Worm (Caenorhabditis elegans) whole organism, L4 larva: ENCODE results near the gene F21G4.6.

Experiments used
- ZK337.2 ChIP-seq: fragments of 200-800 bp; sonication (Bioruptor generic); IDR thresholded peaks from 2 replicates; pipeline ENCODE4 v1.3.6; 2022; ENCODE audit warnings: missing genetic modification reagents, missing genetic modification characterization, missing compliant biosample characterization
- ZK546.5 ChIP-seq, 2 experiments: sonication (generic microtip); optimal IDR thresholded peaks; 2 replicates each; lab custom pipeline; 2017; ENCODE audit warnings: missing biosample characterization in 2 of 2, missing genetic modification characterization in 2 of 2
- cey-2 ChIP-seq: sonication (generic microtip); optimal IDR thresholded peaks from 3 replicates; lab custom pipeline; 2017; ENCODE audit warnings: missing genetic modification characterization, mild to moderate bottlenecking, missing compliant biosample characterization, antibody characterized with exemption, borderline replicate concordance; ENCODE audit not compliant: insufficient read depth
- lin-39 ChIP-seq: fragments of 150-350 bp; optimal IDR thresholded peaks from 2 replicates; lab custom pipeline; 2014; ENCODE audit warnings: missing biosample characterization, missing genetic modification reagents, missing genetic modification characterization
- pha-4 ChIP-seq, 2 experiments: fragments of 150-350 bp in 1 of 2; fragments of 200-800 bp in 1 of 2; sonication (Bioruptor generic) in 1 of 2; IDR thresholded peaks in 1 of 2; optimal IDR thresholded peaks in 1 of 2; 2 replicates each; pipeline versions ENCODE4 v1.3.6 to Lab custom; 2014 to 2022; ENCODE audit warnings: missing genetic modification characterization in 2 of 2, missing genetic modification reagents in 2 of 2, missing biosample characterization in 1 of 2, missing compliant biosample characterization in 1 of 2

ce11 chrX:9883837-9884324, 33.4 kb downstream of the F21G4.6 start, which contains the start of gene mrp-4:
- TF ChIP-seq ZK337.2 (GFP tag; lab: Robert Waterston, UW) (no peak), pha-4 (GFP tag; IDR thresholded peaks at IDR 0.05; lab: Robert Waterston, UW) (no peak), pha-4 (tag; optimal IDR thresholded peaks at IDR 0.05; lab: Kevin White, UChicago) (no peak), ZK546.5 (tag; optimal IDR thresholded peaks at IDR 0.05; lab: Kevin White, UChicago) (no peak), lin-39 (tag; lab: Kevin White, UChicago) (no peak), cey-2 (tag; lab: Kevin White, UChicago) (no peak)
